Fruit fly (Drosophila melanogaster) whole organism, larva: ENCODE data around the gene CG14877.
A peak's percentile ranks its signal among the peaks of the same experiment; 100 is the strongest.
"Not testable (repeated sequence)": the region's sequence is repeated elsewhere in the genome, so short reads cannot be mapped to it uniquely, and the experiment has no call there.

Experiments
- noc ChIP-seq: fragments of 200-800 bp; sonication (Bioruptor generic); optimal IDR thresholded peaks from 3 replicates; lab custom pipeline; 2019; ENCODE audit warnings: missing biosample characterization, mild to moderate bottlenecking, missing genetic modification characterization, moderate library complexity

The CG14877 gene

dm6 chr3R:15917907-15918306 lies 22.0 kb upstream of the CG14877 start, which contains the start of gene CG45105:
CG45105 (minus strand) TSS chr3R:15918007.
- no peak for TF ChIP-seq noc (tag; lab: Kevin White, UChicago)

DNA sequence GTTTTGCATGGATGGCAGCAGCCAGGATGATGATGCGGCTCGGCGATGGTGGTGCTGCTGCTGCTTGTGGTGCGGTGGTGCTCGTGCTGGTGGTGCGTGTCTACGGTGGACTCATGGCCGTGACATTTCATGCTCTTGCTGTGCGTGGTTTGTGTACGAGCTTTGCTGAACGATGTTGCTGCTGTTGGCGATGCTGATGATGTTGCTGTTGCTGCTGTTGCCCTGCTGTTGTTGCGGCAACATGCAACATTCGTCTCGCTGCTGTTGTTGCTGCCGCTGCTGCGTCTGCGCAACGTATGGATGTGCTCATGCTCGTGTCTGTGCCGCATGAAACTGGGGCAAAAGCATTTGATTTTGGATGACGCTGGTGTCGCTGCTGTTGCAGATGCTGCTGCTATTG lies 17.4 kb upstream of the CG14877 start:
- TF ChIP-seq noc (tag; lab: Kevin White, UChicago), result no peak

DNA sequence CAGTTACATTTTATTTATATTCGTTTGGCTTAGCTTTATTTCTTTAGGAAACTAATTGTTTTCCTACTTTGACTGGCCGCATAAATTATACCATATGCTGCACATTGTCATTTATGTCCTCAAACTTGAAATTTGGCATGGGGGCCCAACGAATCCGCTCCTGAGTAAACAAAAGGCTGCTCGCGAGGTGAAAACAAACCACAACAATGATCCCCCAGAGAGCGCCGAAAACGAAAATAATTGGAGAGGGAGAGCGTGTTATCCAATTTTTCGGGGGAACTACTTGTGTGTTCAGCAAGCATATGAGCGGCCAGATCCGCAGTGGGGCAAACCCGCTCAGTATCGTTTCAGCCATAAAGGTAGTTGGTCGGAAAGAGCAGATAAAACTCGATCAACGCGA lies 12.2 kb upstream of the CG14877 start, which contains the start of gene EndoU:
Gene EndoU (plus strand): TSS at position 301 of the 400 bp plus-strand sequence.
- not testable (repeated sequence) for TF ChIP-seq noc (tag; lab: Kevin White, UChicago)

- not testable (repeated sequence) for TF ChIP-seq noc (tag; lab: Kevin White, UChicago)
Observed at dm6 chr3R:15904543-15904942, 8.7 kb upstream of the CG14877 start, which contains the start of gene glob1. glob1 (minus strand) TSS chr3R:15904643.

DNA sequence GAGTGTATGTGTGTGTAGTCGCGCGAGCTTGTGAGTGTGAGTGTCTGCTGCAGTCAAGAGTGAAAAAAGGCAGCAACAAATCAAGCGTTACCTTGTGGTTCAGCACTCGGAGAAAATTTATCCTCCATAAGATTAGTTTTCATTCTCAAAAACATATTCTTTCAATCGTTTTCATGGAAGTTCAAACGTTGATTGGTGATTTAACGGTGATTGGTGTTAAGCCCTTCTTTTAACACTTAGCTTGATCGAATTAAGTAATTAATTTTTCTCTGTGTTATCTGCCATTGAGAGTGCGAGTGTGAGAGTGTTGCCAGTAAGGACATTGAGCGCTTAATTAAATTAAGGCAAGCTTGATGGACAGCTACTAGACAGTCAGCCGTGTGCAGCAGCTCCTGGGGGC lies 3.8 kb upstream of the CG14877 start:
- no peak for TF ChIP-seq noc (tag; lab: Kevin White, UChicago)

DNA sequence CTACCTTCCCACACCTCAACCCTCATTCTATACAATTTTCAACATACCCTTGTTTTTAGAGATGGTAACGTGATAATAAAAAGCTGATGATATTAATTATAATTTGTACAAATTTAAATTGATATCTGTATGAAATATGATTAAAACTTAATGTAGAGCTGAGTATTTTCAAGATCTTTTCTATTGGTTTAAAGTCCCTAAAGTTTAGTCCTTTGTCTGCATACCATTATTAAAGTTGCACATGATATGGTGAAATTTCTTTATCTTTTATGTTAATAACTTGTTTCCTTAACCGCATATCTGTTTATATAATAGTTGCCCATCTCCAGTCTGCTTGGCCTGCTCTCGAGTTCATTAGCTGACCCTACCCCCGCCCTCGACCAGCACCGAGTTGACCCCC lies 2.4 kb upstream of the CG14877 start:
- TF ChIP-seq noc (tag; lab: Kevin White, UChicago), result peak; percentile 37

dm6 chr3R:15891188-15891820 lies 4.6 kb downstream of the CG14877 start:
- no peak for TF ChIP-seq noc (tag; lab: Kevin White, UChicago)

DNA sequence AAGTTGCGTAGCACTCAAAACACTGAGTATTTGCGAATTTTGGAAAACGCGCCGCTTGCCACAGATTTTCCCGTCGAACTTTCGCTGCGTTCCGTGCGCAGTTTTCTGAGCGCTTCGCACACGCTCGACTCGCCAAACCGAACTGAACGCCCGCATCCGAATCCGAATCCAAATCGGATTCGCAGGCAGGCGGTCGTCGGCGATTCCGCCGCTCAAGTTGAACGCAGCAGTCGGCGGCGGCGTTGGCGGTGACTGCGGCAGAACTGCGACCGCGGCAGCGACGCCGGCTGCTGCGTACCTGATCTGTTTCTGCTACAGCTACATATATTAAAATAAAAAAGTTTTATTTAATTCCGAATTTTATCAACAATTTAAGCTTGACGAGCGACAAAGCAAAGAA lies 20.3 kb downstream of the CG14877 start, which contains the start of gene CG31183:
Gene CG31183 (minus strand): TSS at position 329 of the 400 bp plus-strand sequence.
- TF ChIP-seq noc (tag; lab: Kevin White, UChicago), result no peak

DNA sequence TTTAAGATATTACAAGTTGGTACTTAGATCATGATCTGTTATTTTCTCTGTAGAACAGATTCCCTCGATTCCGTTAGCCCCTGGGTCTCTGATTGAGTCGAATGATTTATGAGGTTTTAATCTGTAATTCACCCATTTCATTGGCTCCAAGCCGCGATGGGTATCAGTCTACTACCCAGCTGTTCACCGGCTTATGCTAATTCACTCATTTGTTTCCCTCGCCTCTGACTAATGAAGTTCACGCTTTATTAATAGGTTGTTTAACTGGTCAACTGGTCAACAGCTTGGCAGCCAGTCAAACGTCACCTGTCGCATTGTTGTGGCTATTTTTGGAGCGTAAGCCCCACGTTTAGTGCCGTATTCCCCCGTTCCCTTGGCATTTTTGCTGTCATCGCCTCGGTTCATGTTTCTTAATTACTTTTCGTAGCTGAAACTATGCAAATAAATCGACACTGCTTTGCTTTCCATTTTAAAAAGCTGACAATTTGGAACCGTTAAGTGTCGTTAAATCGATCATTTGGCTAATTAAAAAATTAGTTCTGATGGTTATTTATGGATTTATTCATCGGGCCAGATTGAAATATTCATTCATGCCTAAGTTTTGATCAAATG lies 22.9 kb downstream of the CG14877 start:
- TF ChIP-seq noc (tag; lab: Kevin White, UChicago), result no peak

DNA sequence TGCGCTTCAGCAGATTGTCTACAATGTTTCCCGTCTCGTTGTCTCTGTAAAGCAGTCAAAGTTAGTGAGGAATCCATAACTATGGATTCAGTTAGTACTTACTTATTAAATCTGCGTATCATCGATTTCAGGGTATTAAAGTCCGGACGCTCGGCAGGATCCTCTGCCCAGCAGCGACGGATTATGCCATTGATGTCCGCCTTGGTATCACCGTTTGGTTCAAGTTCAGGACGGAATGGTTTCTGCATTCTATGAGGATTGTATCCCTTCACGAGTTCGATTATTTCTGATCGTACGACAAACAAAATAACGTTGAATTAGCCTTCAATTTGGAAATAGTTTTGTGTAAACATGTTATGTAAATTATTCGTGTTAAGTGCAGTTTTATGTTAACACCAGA lies 36.0 kb downstream of the CG14877 start, which contains the start of gene CG9632:
Gene CG9632 (plus strand): TSS at position 301 of the 400 bp plus-strand sequence.
- no peak for TF ChIP-seq noc (tag; lab: Kevin White, UChicago)

- peak; percentile 49 for TF ChIP-seq noc (tag; lab: Kevin White, UChicago)
Observed at dm6 chr3R:15857189-15857767, 38.6 kb downstream of the CG14877 start, which contains the start of gene Hmt-1. Hmt-1 (minus strand) TSS chr3R:15857470.

dm6 chr3R:15853347-15853746 lies 42.5 kb downstream of the CG14877 start, which contains the start of gene cv-d:
cv-d (minus strand) TSS chr3R:15853581.
- TF ChIP-seq noc (tag; lab: Kevin White, UChicago), result peak; percentile 13

dm6 chr3R:15851912-15852311 lies 44.0 kb downstream of the CG14877 start:
- TF ChIP-seq noc (tag; lab: Kevin White, UChicago), result no peak

DNA sequence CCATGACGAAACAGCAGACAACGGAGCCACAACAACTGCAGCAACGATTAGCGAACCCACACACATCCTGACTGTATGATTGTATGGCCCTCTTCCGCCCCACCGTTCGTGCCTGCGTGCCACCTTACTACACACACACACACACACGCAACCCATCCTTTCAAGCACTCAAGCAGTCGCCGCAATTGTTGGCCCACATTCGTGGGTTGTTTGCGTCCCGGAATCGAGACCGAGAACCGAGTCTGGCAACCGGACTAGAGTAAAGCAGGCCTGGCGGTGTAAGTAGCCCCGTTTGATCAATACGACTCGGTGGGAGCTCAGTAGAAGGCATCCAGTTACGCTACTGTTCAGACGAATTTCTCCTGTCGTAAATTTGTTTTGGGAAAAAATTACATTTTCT lies 49.6 kb downstream of the CG14877 start, which contains the start of gene CG4546:
Gene CG4546 (plus strand): TSS at position 301 of the 400 bp plus-strand sequence.
- TF ChIP-seq noc (tag; lab: Kevin White, UChicago), result no peak

- TF ChIP-seq noc (tag; lab: Kevin White, UChicago), result no peak
Observed at dm6 chr3R:15839294-15839693, 56.6 kb downstream of the CG14877 start, which contains the start of gene Pbp45. Pbp45 (minus strand) TSS chr3R:15839515.
